Worm (Caenorhabditis elegans): ENCODE results near the gene ceh-38.

Gene ceh-38

DNA sequence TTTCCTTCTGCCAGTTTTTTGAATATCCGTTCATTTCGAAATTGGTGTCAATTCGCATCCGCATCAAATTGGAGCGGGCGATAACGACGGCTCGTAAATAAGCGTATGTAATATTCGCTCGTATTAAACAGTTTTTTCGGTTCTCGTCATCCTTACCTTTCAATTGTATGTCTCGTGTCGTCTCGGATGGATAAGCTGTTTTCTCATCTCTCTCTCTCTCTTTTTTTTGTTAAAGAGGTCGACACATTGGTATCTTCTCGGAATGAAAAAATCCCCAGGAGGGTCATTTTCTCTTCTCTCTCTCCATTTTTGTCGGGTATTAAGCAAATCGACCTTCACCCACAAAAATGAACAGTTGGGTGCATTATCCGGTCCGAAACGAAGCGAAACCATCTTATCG lies 27.6 kb downstream of the ceh-38 start:
- TF ChIP-seq flt-1 (GFP tag; IDR thresholded peaks at IDR 0.05) (no peak), pes-1 (GFP tag; IDR thresholded peaks at IDR 0.05) (no peak)

DNA sequence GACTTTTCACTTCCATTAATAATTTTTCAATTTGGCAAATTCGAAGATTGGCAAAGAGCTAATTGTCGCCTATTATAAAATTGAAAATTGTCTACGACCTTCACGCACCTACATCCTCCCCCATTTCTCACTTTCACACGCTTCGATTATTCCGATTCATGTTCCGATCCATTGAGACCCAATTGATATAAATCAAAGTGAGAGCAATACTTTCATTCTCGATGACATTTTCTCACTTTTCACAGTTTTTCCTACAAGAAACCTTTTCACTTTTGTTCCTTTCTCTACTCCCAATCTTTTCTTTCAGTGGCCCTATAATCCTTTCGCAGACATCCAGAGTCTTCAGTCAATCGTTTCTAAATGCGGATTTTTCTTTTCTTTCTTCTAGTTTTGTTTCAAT lies 28.3 kb downstream of the ceh-38 start, which contains the start of gene C15F1.2:
Gene C15F1.2, plus strand, starts transcription at position 308 of the 400 bp plus-strand sequence.
- TF ChIP-seq ets-7 (tag; optimal IDR thresholded peaks at IDR 0.05) (no peak), tra-4 (tag; optimal IDR thresholded peaks at IDR 0.05) (no peak), hmbx-1 (tag; optimal IDR thresholded peaks at IDR 0.05) (no peak), tbx-37 (GFP tag; conservative IDR thresholded peaks at IDR 0.05) (no peak), ceh-13 (GFP tag; optimal IDR thresholded peaks at IDR 0.05) (no peak), scrt-1 (GFP tag; IDR thresholded peaks at IDR 0.05) (no peak), B0310.2 (tag; optimal IDR thresholded peaks at IDR 0.05) (no peak), ceh-36 (tag; optimal IDR thresholded peaks at IDR 0.05) (no peak)

- 0 out of 2 replicates have a peak, but pooled peaks have one; percentile 57 for TF ChIP-seq tbx-11 (GFP tag; IDR thresholded peaks at IDR 0.05)
- TF ChIP-seq scrt-1 (GFP tag; IDR thresholded peaks at IDR 0.05): peak; percentile 66; the same call in 1 of the 2 replicates
- TF ChIP-seq tbx-37 (GFP tag; conservative IDR thresholded peaks at IDR 0.05): 0 out of 2 replicates have a peak, but pooled peaks have one; percentile 44
Measured at ce11 chrII:6982949-6983348, 31.6 kb downstream of the ceh-38 start.

- TF ChIP-seq ets-7 (tag; optimal IDR thresholded peaks at IDR 0.05): no peak
- TF ChIP-seq ceh-13 (GFP tag; optimal IDR thresholded peaks at IDR 0.05): no peak
- TF ChIP-seq tbx-11 (GFP tag; IDR thresholded peaks at IDR 0.05): no peak
- TF ChIP-seq tra-4 (tag; optimal IDR thresholded peaks at IDR 0.05): no peak
Measured at ce11 chrII:6989830-6990287, 38.5 kb downstream of the ceh-38 start, which contains the start of gene C15F1.1. Gene C15F1.1, plus strand, starts transcription at chrII:6989880.

ce11 chrII:6992949-6993348 lies 41.6 kb downstream of the ceh-38 start:
- TF ChIP-seq tra-4 (tag; optimal IDR thresholded peaks at IDR 0.05): no peak
- TF ChIP-seq flt-1 (GFP tag; IDR thresholded peaks at IDR 0.05): no peak
- no peak for TF ChIP-seq ets-7 (tag; optimal IDR thresholded peaks at IDR 0.05)
- no peak for TF ChIP-seq aly-1 (tag; optimal IDR thresholded peaks at IDR 0.05)
- TF ChIP-seq B0310.2 (tag; optimal IDR thresholded peaks at IDR 0.05): no peak
- no peak for TF ChIP-seq hmg-4 (GFP tag; optimal IDR thresholded peaks at IDR 0.05)
- no peak for TF ChIP-seq tbx-37 (GFP tag; conservative IDR thresholded peaks at IDR 0.05)
- no peak for TF ChIP-seq hmbx-1 (tag; optimal IDR thresholded peaks at IDR 0.05)
- TF ChIP-seq ceh-13 (GFP tag; optimal IDR thresholded peaks at IDR 0.05): no peak
- no peak for TF ChIP-seq ama-1 (optimal IDR thresholded peaks at IDR 0.05)

DNA sequence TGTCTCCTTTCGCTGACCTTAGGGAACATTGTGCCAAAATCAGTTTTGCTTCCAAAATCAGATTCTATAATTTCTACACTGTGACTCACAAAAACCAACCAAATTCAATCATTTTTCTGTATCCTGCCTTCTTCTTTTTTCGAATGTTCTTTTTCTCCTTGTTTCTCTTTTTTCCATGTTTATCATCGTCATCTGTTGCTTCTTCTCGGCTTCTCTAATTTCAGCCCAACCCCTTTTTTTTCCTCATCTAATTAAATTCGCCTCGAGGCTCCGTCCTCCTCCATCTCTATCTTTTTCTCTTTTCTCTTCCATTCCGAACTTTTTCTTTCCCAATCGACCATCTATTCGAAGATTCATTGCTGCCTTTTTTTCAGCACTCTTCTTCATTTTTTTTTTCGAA lies 43.4 kb downstream of the ceh-38 start, which contains the start of gene unc-104:
Gene unc-104, plus strand, starts transcription at position 311 of the 400 bp plus-strand sequence.
- no peak for TF ChIP-seq tbx-37 (GFP tag; conservative IDR thresholded peaks at IDR 0.05)
- TF ChIP-seq aly-1 (tag; optimal IDR thresholded peaks at IDR 0.05): no peak
- no peak for TF ChIP-seq hmbx-1 (tag; optimal IDR thresholded peaks at IDR 0.05)
- no peak for TF ChIP-seq pes-1 (GFP tag; IDR thresholded peaks at IDR 0.05)

DNA sequence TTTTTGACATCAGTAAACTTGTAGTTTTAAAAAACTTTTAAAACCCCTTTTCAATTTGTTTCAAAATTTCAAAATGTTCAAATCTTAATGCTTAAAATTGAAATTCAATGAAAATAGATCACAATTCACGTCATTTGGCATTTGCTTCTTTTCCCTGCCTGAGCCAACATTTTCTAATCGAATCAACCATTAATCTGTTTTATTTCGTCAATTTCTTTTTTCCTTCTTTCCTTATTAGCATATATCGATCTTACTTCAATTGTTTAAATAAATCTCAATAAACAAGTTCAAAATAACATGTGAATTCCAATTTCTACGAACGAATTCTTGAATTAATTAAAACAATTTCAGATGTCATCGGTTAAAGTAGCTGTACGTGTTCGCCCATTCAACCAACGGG lies 44.3 kb downstream of the ceh-38 start:
- TF ChIP-seq tra-4 (tag; optimal IDR thresholded peaks at IDR 0.05) (no peak), ets-7 (tag; optimal IDR thresholded peaks at IDR 0.05) (no peak), ama-1 (optimal IDR thresholded peaks at IDR 0.05) (no peak), ceh-36 (tag; optimal IDR thresholded peaks at IDR 0.05) (no peak), flt-1 (GFP tag; IDR thresholded peaks at IDR 0.05) (no peak), pes-1 (GFP tag; IDR thresholded peaks at IDR 0.05) (no peak), hnd-1 (tag; optimal IDR thresholded peaks at IDR 0.05) (no peak), tbx-37 (GFP tag; conservative IDR thresholded peaks at IDR 0.05) (no peak), ceh-13 (GFP tag; optimal IDR thresholded peaks at IDR 0.05) (no peak), tbx-11 (GFP tag; IDR thresholded peaks at IDR 0.05) (no peak), hmbx-1 (tag; optimal IDR thresholded peaks at IDR 0.05) (no peak), aly-1 (tag; optimal IDR thresholded peaks at IDR 0.05) (no peak), scrt-1 (GFP tag; IDR thresholded peaks at IDR 0.05) (no peak), hmg-4 (GFP tag; optimal IDR thresholded peaks at IDR 0.05) (no peak), sea-1 (GFP tag; conservative IDR thresholded peaks at IDR 0.05) (no peak)

ce11 chrII:7001405-7001804 lies 50.1 kb downstream of the ceh-38 start:
- TF ChIP-seq flt-1 (GFP tag; IDR thresholded peaks at IDR 0.05) (peak; percentile 98), hmbx-1 (tag; optimal IDR thresholded peaks at IDR 0.05) (peak; percentile 68), sea-1 (GFP tag; conservative IDR thresholded peaks at IDR 0.05) (peak; percentile 96), hnd-1 (tag; optimal IDR thresholded peaks at IDR 0.05) (peak; percentile 67), ets-7 (tag; optimal IDR thresholded peaks at IDR 0.05) (peak; percentile 57), scrt-1 (GFP tag; IDR thresholded peaks at IDR 0.05) (peak; percentile 97), pes-1 (GFP tag; IDR thresholded peaks at IDR 0.05) (peak; percentile 96), B0310.2 (tag; optimal IDR thresholded peaks at IDR 0.05) (peak; percentile 78), aly-1 (tag; optimal IDR thresholded peaks at IDR 0.05) (peak; percentile 81), ceh-13 (GFP tag; optimal IDR thresholded peaks at IDR 0.05) (peak; percentile 77), tbx-37 (GFP tag; conservative IDR thresholded peaks at IDR 0.05) (peak; percentile 89), F13C5.2 (tag; optimal IDR thresholded peaks at IDR 0.05) (peak; percentile 80), ceh-36 (tag; optimal IDR thresholded peaks at IDR 0.05) (peak; percentile 97), hmg-4 (GFP tag; optimal IDR thresholded peaks at IDR 0.05) (peak; percentile 97), tbx-11 (GFP tag; IDR thresholded peaks at IDR 0.05) (peak; percentile 90), tra-4 (tag; optimal IDR thresholded peaks at IDR 0.05) (peak; percentile 72)

DNA sequence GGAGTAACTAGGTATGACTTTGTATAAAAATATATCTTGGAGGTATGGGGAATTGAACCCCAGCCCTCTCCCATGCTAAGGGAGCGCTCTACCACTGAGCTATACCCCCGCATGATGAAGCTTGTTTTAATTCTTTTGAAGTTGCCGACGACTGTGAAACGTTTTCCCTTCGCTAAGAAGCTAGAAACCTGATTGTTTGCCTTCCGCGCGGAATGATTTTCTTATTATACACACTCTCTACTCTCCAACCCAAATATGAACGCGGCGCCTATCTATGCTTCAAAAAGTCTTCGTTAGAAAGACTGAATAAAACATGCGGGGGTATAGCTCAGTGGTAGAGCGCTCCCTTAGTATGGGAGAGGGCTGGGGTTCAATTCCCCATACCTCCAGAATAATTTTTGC lies 51.6 kb downstream of the ceh-38 start:
- 0 out of 2 replicates have a peak, but pooled peaks have one; percentile 39 for TF ChIP-seq tbx-11 (GFP tag; IDR thresholded peaks at IDR 0.05)
- TF ChIP-seq flt-1 (GFP tag; IDR thresholded peaks at IDR 0.05): no peak
- 0 out of 2 replicates have a peak, but pooled peaks have one; percentile 17 for TF ChIP-seq tbx-37 (GFP tag; conservative IDR thresholded peaks at IDR 0.05)
- TF ChIP-seq scrt-1 (GFP tag; IDR thresholded peaks at IDR 0.05): no peak
